Worm (Caenorhabditis elegans) whole organism, late embryonic: ENCODE results near the gene F52E1.5.
"Not testable (repeated sequence)": the region's sequence is repeated elsewhere in the genome, so short reads cannot be mapped to it uniquely, and the experiment has no call there.

Source experiments
- ama-1 ChIP-seq: fragments of 150-350 bp; optimal IDR thresholded peaks from 2 replicates; lab custom pipeline; 2014
- ceh-2 ChIP-seq: sonication (generic microtip); optimal IDR thresholded peaks from 2 replicates; lab custom pipeline; 2016; ENCODE audit warnings: missing genotype, missing genetic modification characterization, missing compliant biosample characterization
- ceh-45 ChIP-seq: fragments of 200-800 bp; sonication (Bioruptor generic); IDR thresholded peaks from 2 replicates; pipeline ENCODE4 v1.3.6; 2022; ENCODE audit warnings: missing genetic modification reagents, missing genetic modification characterization, missing compliant biosample characterization
- dve-1 ChIP-seq: sonication (generic microtip); optimal IDR thresholded peaks from 2 replicates; lab custom pipeline; 2017; ENCODE audit warnings: antibody characterized with exemption, mild to moderate bottlenecking, missing genetic modification characterization, missing compliant biosample characterization
- madf-2 ChIP-seq: sonication (generic microtip); optimal IDR thresholded peaks from 2 replicates; lab custom pipeline; 2017; ENCODE audit warnings: missing genetic modification characterization, missing compliant biosample characterization
- mec-3 ChIP-seq: sonication (generic microtip); optimal IDR thresholded peaks from 2 replicates; lab custom pipeline; 2016; ENCODE audit warnings: borderline replicate concordance, missing genetic modification characterization, missing compliant biosample characterization
- nhr-11 ChIP-seq: fragments of 150-350 bp; optimal IDR thresholded peaks from 2 replicates; lab custom pipeline; 2014; ENCODE audit warnings: missing biosample characterization, missing genetic modification characterization
- pha-4 ChIP-seq: fragments of 150-350 bp; optimal IDR thresholded peaks from 2 replicates; lab custom pipeline; 2018; ENCODE audit warnings: missing biosample characterization, missing genetic modification reagents, missing genetic modification characterization
- sox-4 ChIP-seq: sonication (generic microtip); optimal IDR thresholded peaks from 2 replicates; lab custom pipeline; 2017; ENCODE audit warnings: mild to moderate bottlenecking, missing genetic modification characterization, inconsistent platforms, missing compliant biosample characterization
- unc-3 ChIP-seq, 2 experiments: fragments of 200-800 bp in 1 of 2; sonication (Bioruptor generic) in 1 of 2; sonication (generic microtip) in 1 of 2; conservative IDR thresholded peaks in 1 of 2; optimal IDR thresholded peaks in 1 of 2; 2 replicates each; pipeline versions ENCODE4 v1.3.6 to Lab custom; 2016 to 2022; ENCODE audit warnings: missing compliant biosample characterization in 2 of 2, missing genetic modification characterization in 2 of 2, missing genetic modification reagents in 1 of 2
- unc-55 ChIP-seq: sonication (generic microtip); optimal IDR thresholded peaks from 2 replicates; lab custom pipeline; 2017; ENCODE audit warnings: missing biosample characterization, missing genetic modification reagents, missing genetic modification characterization
- unc-86 ChIP-seq: sonication (generic microtip); optimal IDR thresholded peaks from 2 replicates; lab custom pipeline; 2016; ENCODE audit warnings: missing genetic modification characterization, missing compliant biosample characterization
- ztf-16 ChIP-seq: sonication (generic microtip); optimal IDR thresholded peaks from 2 replicates; lab custom pipeline; 2017; ENCODE audit warnings: missing genetic modification characterization, missing compliant biosample characterization

- TF ChIP-seq nhr-11 (tag; lab: Kevin White, UChicago); ceh-2; unc-86 (tag; lab: Kevin White, UChicago); pha-4 (tag; lab: Kevin White, UChicago); dve-1; unc-55 (GFP tag; lab: Kevin White, UChicago); madf-2 (tag; lab: Kevin White, UChicago); sox-4 (tag; lab: Kevin White, UChicago); mec-3 (tag; lab: Kevin White, UChicago); ztf-16 (tag; lab: Kevin White, UChicago); unc-3 (tag; optimal IDR thresholded peaks at IDR 0.05; lab: Kevin White, UChicago); ama-1: not testable (repeated sequence)
- 0 out of 2 replicates have a peak, but pooled peaks have one; percentile 18 for TF ChIP-seq ceh-45 (GFP tag; lab: Robert Waterston, UW)
- peak; percentile 50 for TF ChIP-seq unc-3 (GFP tag; conservative IDR thresholded peaks at IDR 0.05; lab: Robert Waterston, UW)
Observed at ce11 chrV:8431295-8431694, 52.0 kb downstream of the F52E1.5 start.
